Fruit fly (Drosophila melanogaster) Kc167 (cell line): ENCODE data around the gene Ir68a.

Source experiments
- Myc ChIP-seq: fragments of >200 bp; optimal IDR thresholded peaks from 2 replicates; lab custom pipeline; 2017; ENCODE audit warnings: missing external identifiers
- h ChIP-seq: fragments of >200 bp; optimal IDR thresholded peaks from 3 replicates; lab custom pipeline; 2018; ENCODE audit warnings: missing external identifiers
- psq ChIP-seq: fragments of >200 bp; optimal IDR thresholded peaks from 2 replicates; lab custom pipeline; 2017; ENCODE audit warnings: missing external identifiers
- ttk ChIP-seq: sonication (Bioruptor generic); optimal IDR thresholded peaks from 2 replicates; lab custom pipeline; 2017; ENCODE audit warnings: missing external identifiers

- TF ChIP-seq ttk (lab: Kevin White, UChicago), result no peak
- no peak for TF ChIP-seq psq (lab: Kevin White, UChicago)
- TF ChIP-seq h, result no peak
- TF ChIP-seq Myc, result no peak
These were observed 15.9 kb upstream of the Ir68a start, which contains the start of gene scyl for dm6 chr3L:11251721-11252423.
